Worm (Caenorhabditis elegans) whole organism, mixed stage, embryonic: ENCODE measurements around the gene M04G7.5.
A peak's percentile ranks its signal among the peaks of the same experiment; 100 is the strongest.

Source experiments
- M03D4.4 ChIP-seq: sonication (generic microtip); optimal IDR thresholded peaks from 2 replicates; lab custom pipeline; 2017; ENCODE audit warnings: mild to moderate bottlenecking, missing genetic modification characterization, missing compliant biosample characterization
- bed-3 ChIP-seq: fragments of 200-800 bp; sonication (Bioruptor generic); optimal IDR thresholded peaks from 3 replicates; lab custom pipeline; 2018; ENCODE audit warnings: mild to moderate bottlenecking, missing genetic modification characterization, moderate library complexity, missing compliant biosample characterization
- blmp-1 ChIP-seq: fragments of 150-350 bp; optimal IDR thresholded peaks from 2 replicates; lab custom pipeline; 2014; ENCODE audit warnings: missing biosample characterization, missing genetic modification characterization
- ceh-39 ChIP-seq: fragments of 150-350 bp; optimal IDR thresholded peaks from 2 replicates; lab custom pipeline; 2014; ENCODE audit warnings: missing biosample characterization, missing genetic modification characterization
- ceh-43 ChIP-seq: fragments of 200-800 bp; sonication (Bioruptor generic); optimal IDR thresholded peaks from 2 replicates; lab custom pipeline; 2018; ENCODE audit warnings: mild to moderate bottlenecking, missing genetic modification characterization, moderate library complexity, missing compliant biosample characterization
- ces-1 ChIP-seq: fragments of 150-350 bp; optimal IDR thresholded peaks from 2 replicates; lab custom pipeline; 2014; ENCODE audit warnings: missing biosample characterization, missing genetic modification reagents, missing genetic modification characterization
- cnd-1 ChIP-seq: fragments of 200-800 bp; sonication (Bioruptor generic); optimal IDR thresholded peaks from 2 replicates; lab custom pipeline; 2018; ENCODE audit warnings: mild to moderate bottlenecking, missing genetic modification characterization, missing compliant biosample characterization
- drap-1 ChIP-seq: fragments of 200-800 bp; sonication (Bioruptor generic); optimal IDR thresholded peaks from 3 replicates; lab custom pipeline; 2018; ENCODE audit warnings: mild to moderate bottlenecking, missing genetic modification characterization, missing compliant biosample characterization
- elt-1 ChIP-seq: sonication (generic microtip); optimal IDR thresholded peaks from 2 replicates; lab custom pipeline; 2017; ENCODE audit warnings: missing genetic modification characterization, mild to moderate bottlenecking, missing compliant biosample characterization, antibody characterized with exemption, moderate library complexity, borderline replicate concordance; ENCODE audit not compliant: insufficient read depth
- elt-3 ChIP-seq: fragments of 150-350 bp; optimal IDR thresholded peaks from 2 replicates; lab custom pipeline; 2014; ENCODE audit warnings: missing biosample characterization, missing genetic modification characterization
- flh-1 ChIP-seq: fragments of 200-800 bp; sonication (Bioruptor generic); optimal IDR thresholded peaks from 2 replicates; lab custom pipeline; 2018; ENCODE audit warnings: mild to moderate bottlenecking, missing genetic modification characterization, moderate library complexity, missing compliant biosample characterization
- ham-2 ChIP-seq: fragments of 200-800 bp; sonication (Bioruptor generic); optimal IDR thresholded peaks from 2 replicates; lab custom pipeline; 2018; ENCODE audit warnings: mild to moderate bottlenecking, missing genetic modification characterization, missing compliant biosample characterization
- hlh-1 ChIP-seq: fragments of 150-350 bp; optimal IDR thresholded peaks from 2 replicates; lab custom pipeline; 2014; ENCODE audit warnings: missing biosample characterization, missing genetic modification reagents, missing genetic modification characterization
- lin-13 ChIP-seq: fragments of 150-350 bp; optimal IDR thresholded peaks from 2 replicates; lab custom pipeline; 2014; ENCODE audit warnings: missing biosample characterization, missing genetic modification characterization
- lsy-2 ChIP-seq: fragments of 150-350 bp; optimal IDR thresholded peaks from 2 replicates; lab custom pipeline; 2014; ENCODE audit warnings: missing biosample characterization, missing genetic modification characterization
- mab-5 ChIP-seq: fragments of 150-350 bp; optimal IDR thresholded peaks from 2 replicates; lab custom pipeline; 2014; ENCODE audit warnings: missing biosample characterization, missing genetic modification characterization
- mep-1 ChIP-seq: fragments of 150-350 bp; optimal IDR thresholded peaks from 2 replicates; lab custom pipeline; 2017; ENCODE audit warnings: missing biosample characterization, missing genetic modification reagents, missing genetic modification characterization, inconsistent platforms
- mls-2 ChIP-seq: sonication (generic microtip); optimal IDR thresholded peaks from 2 replicates; lab custom pipeline; 2016; ENCODE audit warnings: mild to moderate bottlenecking, missing genetic modification characterization, moderate library complexity, missing compliant biosample characterization
- nhr-12 ChIP-seq: fragments of 150-350 bp; optimal IDR thresholded peaks from 2 replicates; lab custom pipeline; 2014; ENCODE audit warnings: missing biosample characterization, missing genetic modification characterization
- nhr-2 ChIP-seq: fragments of 150-350 bp; optimal IDR thresholded peaks from 2 replicates; lab custom pipeline; 2014; ENCODE audit warnings: missing biosample characterization, missing genetic modification characterization
- nhr-237 ChIP-seq: fragments of 150-350 bp; optimal IDR thresholded peaks from 2 replicates; lab custom pipeline; 2014; ENCODE audit warnings: missing biosample characterization, missing genetic modification characterization
- nhr-28 ChIP-seq: fragments of 150-350 bp; optimal IDR thresholded peaks from 2 replicates; lab custom pipeline; 2014; ENCODE audit warnings: missing biosample characterization, missing genetic modification characterization
- nhr-76 ChIP-seq: sonication (generic microtip); optimal IDR thresholded peaks from 2 replicates; lab custom pipeline; 2017; ENCODE audit warnings: missing biosample characterization, missing genetic modification characterization
- pha-4 ChIP-seq: fragments of 150-350 bp; optimal IDR thresholded peaks from 2 replicates; lab custom pipeline; 2018; ENCODE audit warnings: missing biosample characterization, missing genetic modification reagents, missing genetic modification characterization
- sem-2 ChIP-seq: fragments of 200-800 bp; sonication (Bioruptor generic); optimal IDR thresholded peaks from 2 replicates; lab custom pipeline; 2018; ENCODE audit warnings: mild to moderate bottlenecking, missing genetic modification characterization, missing compliant biosample characterization
- snpc-4 ChIP-seq: fragments of 150-350 bp; optimal IDR thresholded peaks from 2 replicates; lab custom pipeline; 2014; ENCODE audit warnings: missing biosample characterization, missing genetic modification characterization
- sptf-1 ChIP-seq: sonication (generic microtip); optimal IDR thresholded peaks from 2 replicates; lab custom pipeline; 2017; ENCODE audit warnings: mild to moderate bottlenecking, missing genetic modification characterization, moderate library complexity, missing compliant biosample characterization
- tbx-8 ChIP-seq: fragments of 200-800 bp; sonication (Bioruptor generic); optimal IDR thresholded peaks from 2 replicates; lab custom pipeline; 2018; ENCODE audit warnings: mild to moderate bottlenecking, missing genetic modification characterization, moderate library complexity, missing compliant biosample characterization
- unc-120 ChIP-seq: sonication (generic microtip); optimal IDR thresholded peaks from 2 replicates; lab custom pipeline; 2017; ENCODE audit warnings: missing genetic modification characterization, missing compliant biosample characterization; ENCODE audit not compliant: poor library complexity, severe bottlenecking
- unc-39 ChIP-seq: fragments of 150-350 bp; optimal IDR thresholded peaks from 2 replicates; lab custom pipeline; 2014; ENCODE audit warnings: missing biosample characterization, missing genetic modification characterization
- unc-62 ChIP-seq: fragments of 150-350 bp; optimal IDR thresholded peaks from 2 replicates; lab custom pipeline; 2014; ENCODE audit warnings: missing biosample characterization, missing genetic modification reagents, missing genetic modification characterization
- zip-8 ChIP-seq: fragments of 150-350 bp; optimal IDR thresholded peaks from 2 replicates; lab custom pipeline; 2014; ENCODE audit warnings: missing biosample characterization, missing genetic modification characterization
- ztf-11 ChIP-seq: fragments of 150-350 bp; optimal IDR thresholded peaks from 2 replicates; lab custom pipeline; 2014; ENCODE audit warnings: missing biosample characterization, missing genetic modification characterization

The M04G7.5 gene

DNA sequence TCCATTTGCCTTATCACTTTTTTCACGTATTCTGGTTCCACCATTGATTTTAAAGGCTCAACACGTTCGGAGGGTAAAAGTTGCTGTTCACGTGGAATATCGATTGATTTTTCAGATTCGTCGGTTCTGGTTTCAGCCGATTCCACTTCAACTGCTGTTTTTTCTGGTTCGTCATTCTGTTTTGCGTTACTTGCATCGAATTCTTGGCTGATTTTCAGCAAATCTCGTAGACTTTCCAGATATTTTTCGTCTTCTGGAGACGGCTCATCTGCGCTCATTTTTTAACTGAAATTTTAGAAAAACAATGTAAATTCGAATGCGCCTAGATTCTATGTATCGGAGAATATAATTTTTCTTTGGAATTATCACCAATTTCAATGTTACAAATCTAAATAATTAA lies 35.2 kb upstream of the M04G7.5 start, which contains the start of gene eri-1:
TSS of gene eri-1 (minus strand) at position 285 of the 400 bp plus-strand sequence.
- TF ChIP-seq unc-62 (GFP tag; lab: Kevin White, UChicago) (no peak), blmp-1 (tag; lab: Kevin White, UChicago) (no peak), nhr-12 (tag; lab: Kevin White, UChicago) (no peak), zip-8 (tag; lab: Kevin White, UChicago) (no peak), bed-3 (GFP tag; lab: Kevin White, UChicago) (no peak), lsy-2 (tag; lab: Kevin White, UChicago) (no peak), unc-120 (no peak), ceh-43 (no peak)

DNA sequence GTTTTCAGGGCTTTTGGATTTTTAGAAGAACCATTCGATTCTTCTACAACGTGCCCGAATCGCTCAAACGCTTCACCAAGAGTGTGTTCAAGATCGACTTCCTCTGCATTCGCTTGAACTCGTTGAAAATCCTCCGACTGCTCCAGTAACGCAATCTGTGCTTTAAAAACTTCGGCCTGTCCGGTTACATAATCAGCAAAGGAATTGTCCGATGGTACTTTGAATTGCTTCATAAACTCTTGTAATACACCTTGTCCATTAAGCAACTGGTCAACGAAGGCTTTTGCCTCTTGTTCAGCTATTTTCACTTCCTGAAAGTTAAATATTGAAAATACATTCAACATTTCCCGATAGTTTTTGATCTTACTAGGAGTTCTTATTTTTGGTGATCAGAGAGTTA lies 34.2 kb upstream of the M04G7.5 start:
- TF ChIP-seq drap-1 (GFP tag; lab: Kevin White, UChicago) = no peak

DNA sequence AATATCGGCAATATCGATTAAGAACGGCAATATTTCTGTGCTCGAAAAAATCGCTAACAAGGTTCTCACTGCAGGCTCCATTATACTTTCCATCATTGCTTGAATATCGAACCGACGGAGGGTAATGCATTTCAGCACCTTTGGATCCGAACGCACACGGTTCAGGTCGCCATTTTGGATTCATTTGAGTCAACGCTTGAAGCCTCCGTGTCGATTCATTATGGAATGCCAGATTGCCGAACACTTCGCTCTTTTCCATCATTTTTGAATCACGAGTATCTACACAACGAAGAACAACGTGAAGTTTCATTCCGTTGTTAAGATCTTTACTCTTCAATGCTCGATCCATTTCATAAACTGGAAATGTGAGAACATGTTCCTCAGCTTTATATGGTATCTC lies 32.8 kb upstream of the M04G7.5 start:
- TF ChIP-seq ztf-11 (no peak), mab-5 (no peak), unc-39 (no peak), ham-2 (GFP tag; lab: Kevin White, UChicago) (no peak), ceh-43 (no peak), unc-62 (GFP tag; lab: Kevin White, UChicago) (no peak), hlh-1 (tag; lab: Kevin White, UChicago) (no peak), tbx-8 (GFP tag; lab: Kevin White, UChicago) (no peak), snpc-4 (no peak), blmp-1 (tag; lab: Kevin White, UChicago) (no peak)

DNA sequence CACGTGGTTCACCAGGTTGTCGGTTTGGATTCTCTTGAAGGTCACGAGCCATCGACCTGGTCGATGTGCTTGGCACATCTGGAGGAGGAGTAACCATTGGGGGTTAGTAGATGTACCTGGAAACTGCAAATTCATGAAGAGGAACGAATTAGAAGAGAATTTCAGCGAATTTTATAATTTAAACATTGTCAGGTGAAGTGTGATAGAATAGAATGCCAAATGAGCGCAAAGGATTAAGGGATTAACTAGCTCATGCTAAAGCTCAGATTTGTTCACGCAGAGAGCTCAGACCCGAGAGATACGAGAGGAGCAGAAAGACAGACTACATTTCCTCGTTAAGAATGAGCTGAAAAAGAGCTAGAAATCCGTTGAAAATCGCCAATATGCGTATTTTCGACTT lies 29.8 kb upstream of the M04G7.5 start, which contains the start of gene daf-18:
TSS of gene daf-18 (minus strand) at position 126 of the 400 bp plus-strand sequence.
- TF ChIP-seq elt-3 = no peak
- no peak for TF ChIP-seq unc-39

DNA sequence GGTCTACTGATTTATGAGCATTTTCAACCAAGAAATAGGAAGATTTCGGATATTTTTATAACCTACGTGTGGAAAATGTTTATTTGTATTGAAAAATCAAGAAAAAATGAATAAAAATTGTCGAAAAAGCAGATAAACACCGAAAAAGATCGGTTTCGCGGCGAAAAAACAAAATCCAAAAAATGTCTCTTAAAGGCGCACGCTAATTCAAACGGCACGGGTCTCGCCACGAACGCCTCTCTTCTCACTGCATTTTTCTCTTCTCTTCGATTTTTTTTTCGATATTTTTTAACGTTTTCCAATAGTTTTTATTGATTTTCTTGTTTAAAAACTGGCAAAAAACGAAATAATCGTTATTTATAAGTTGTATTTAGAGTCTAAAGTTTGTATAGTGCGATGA lies 29.3 kb upstream of the M04G7.5 start:
- no peak for TF ChIP-seq elt-1
- TF ChIP-seq ces-1 (GFP tag; lab: Kevin White, UChicago) = peak; percentile 40
- no peak for TF ChIP-seq tbx-8 (GFP tag; lab: Kevin White, UChicago)
- no peak for TF ChIP-seq bed-3 (GFP tag; lab: Kevin White, UChicago)
- peak; percentile 58 for TF ChIP-seq ceh-39
- TF ChIP-seq mep-1 (tag; lab: Kevin White, UChicago) = peak; percentile 48
- peak; percentile 2 for TF ChIP-seq nhr-237 (tag; lab: Kevin White, UChicago)
- no peak for TF ChIP-seq cnd-1
- no peak for TF ChIP-seq nhr-2
- TF ChIP-seq unc-120 = peak; percentile 27
- TF ChIP-seq lsy-2 (tag; lab: Kevin White, UChicago) = peak; percentile 54
- no peak for TF ChIP-seq elt-3
- TF ChIP-seq, all 35 proteins: peak for 6

DNA sequence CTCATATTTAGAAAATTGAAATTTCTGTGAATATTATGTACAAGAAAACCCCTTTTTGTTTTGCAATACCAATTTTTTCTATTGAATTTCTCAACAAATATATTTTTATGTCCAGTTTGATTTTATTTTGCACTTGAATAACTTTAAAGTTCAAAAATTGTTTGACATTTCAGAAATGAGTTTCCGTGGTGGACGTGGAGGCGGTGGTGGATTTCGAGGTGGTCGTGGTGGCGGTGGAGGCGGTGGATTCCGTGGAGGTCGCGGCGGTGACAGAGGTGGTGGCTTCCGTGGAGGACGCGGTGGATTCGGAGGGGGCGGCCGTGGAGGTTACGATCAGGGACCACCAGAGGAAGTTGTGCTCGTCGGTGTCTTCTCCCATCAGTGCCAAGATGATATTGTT lies 28.9 kb upstream of the M04G7.5 start, which contains the start of gene garr-1:
TSS of gene garr-1 (plus strand) at position 174 of the 400 bp plus-strand sequence.
- TF ChIP-seq ceh-43 (no peak), blmp-1 (tag; lab: Kevin White, UChicago) (no peak), snpc-4 (no peak), nhr-2 (no peak), nhr-28 (tag; lab: Kevin White, UChicago) (no peak), lin-13 (tag; lab: Kevin White, UChicago) (no peak), sem-2 (GFP tag; lab: Kevin White, UChicago) (no peak), sptf-1 (tag; lab: Kevin White, UChicago) (no peak), ztf-11 (no peak), ces-1 (GFP tag; lab: Kevin White, UChicago) (no peak), nhr-76 (tag; lab: Kevin White, UChicago) (no peak)

DNA sequence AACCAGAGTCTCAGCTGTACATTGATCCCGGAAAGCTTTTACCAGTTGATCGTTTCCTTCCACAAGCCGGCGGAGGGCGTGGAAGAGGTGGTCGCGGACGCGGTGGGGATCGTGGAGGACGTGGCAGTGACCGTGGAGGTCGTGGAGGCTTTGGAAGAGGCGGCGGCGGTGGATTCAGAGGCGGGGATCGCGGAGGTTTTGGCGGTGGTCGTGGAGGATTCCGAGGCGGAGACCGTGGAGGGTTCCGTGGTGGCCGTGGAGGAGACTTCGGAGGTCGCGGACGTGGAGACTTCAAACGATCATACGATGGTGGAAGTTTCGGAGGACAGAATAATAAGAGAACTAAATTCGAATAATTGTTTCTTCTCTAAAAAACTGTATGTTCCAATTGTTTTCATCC lies 28.3 kb upstream of the M04G7.5 start:
- TF ChIP-seq elt-3 = no peak
- no peak for TF ChIP-seq M03D4.4 (tag; lab: Kevin White, UChicago)
- no peak for TF ChIP-seq nhr-237 (tag; lab: Kevin White, UChicago)
- TF ChIP-seq nhr-28 (tag; lab: Kevin White, UChicago) = no peak
- TF ChIP-seq ces-1 (GFP tag; lab: Kevin White, UChicago) = no peak
- TF ChIP-seq flh-1 (GFP tag; lab: Kevin White, UChicago) = no peak
- no peak for TF ChIP-seq mep-1 (tag; lab: Kevin White, UChicago)
- TF ChIP-seq cnd-1 = no peak
- TF ChIP-seq lin-13 (tag; lab: Kevin White, UChicago) = no peak
- no peak for TF ChIP-seq unc-62 (GFP tag; lab: Kevin White, UChicago)
- no peak for TF ChIP-seq bed-3 (GFP tag; lab: Kevin White, UChicago)
- no peak for TF ChIP-seq nhr-12 (tag; lab: Kevin White, UChicago)
- no peak for TF ChIP-seq mls-2
- TF ChIP-seq unc-39 = no peak
- no peak for TF ChIP-seq nhr-76 (tag; lab: Kevin White, UChicago)
- no peak for TF ChIP-seq zip-8 (tag; lab: Kevin White, UChicago)
- no peak for TF ChIP-seq pha-4 (tag; lab: Kevin White, UChicago)
- no peak for TF ChIP-seq hlh-1 (tag; lab: Kevin White, UChicago)
